Worm (Caenorhabditis elegans) whole organism, young adult: ENCODE results near the gene laat-1.

Experiments
- B0261.1 ChIP-seq: sonication (generic microtip); optimal IDR thresholded peaks from 2 replicates; lab custom pipeline; 2016; ENCODE audit warnings: mild to moderate bottlenecking, missing genetic modification characterization, moderate library complexity, missing compliant biosample characterization
- him-1 ChIP-seq: sonication (generic microtip); optimal IDR thresholded peaks from 2 replicates; lab custom pipeline; 2016; ENCODE audit warnings: missing genotype, missing genetic modification reagents, missing genetic modification characterization, missing compliant biosample characterization
- hmg-1.2 ChIP-seq: fragments of 200-800 bp; sonication (Bioruptor generic); IDR thresholded peaks from 2 replicates; pipeline ENCODE4 v1.3.6; 2022; ENCODE audit warnings: missing genetic modification reagents, missing genetic modification characterization, missing compliant biosample characterization
- lin-35 ChIP-seq, 3 experiments: fragments of 150-350 bp in 2 of 3; sonication (generic microtip) in 1 of 3; optimal IDR thresholded peaks; 2 replicates each; lab custom pipeline; 2014 to 2018; ENCODE audit warnings: missing biosample characterization in 3 of 3, missing genetic modification characterization in 3 of 3, missing genetic modification reagents in 3 of 3
- mel-28 ChIP-seq: sonication (generic microtip); optimal IDR thresholded peaks from 2 replicates; lab custom pipeline; 2016; ENCODE audit warnings: borderline replicate concordance, mild to moderate bottlenecking, missing genetic modification characterization, missing compliant biosample characterization
- ztf-6 ChIP-seq: fragments of 200-800 bp; sonication (Bioruptor generic); IDR thresholded peaks from 2 replicates; pipeline ENCODE4 v1.3.6; 2022; ENCODE audit warnings: missing genetic modification reagents, missing genetic modification characterization, missing compliant biosample characterization

- TF ChIP-seq lin-35 (GFP tag; optimal IDR thresholded peaks at IDR 0.05; lab: Kevin White, UChicago) (no peak), him-1 (tag; lab: Kevin White, UChicago) (no peak), mel-28 (tag; lab: Kevin White, UChicago) (no peak), B0261.1 (tag; lab: Kevin White, UChicago) (no peak), ztf-6 (GFP tag; lab: Robert Waterston, UW) (no peak), hmg-1.2 (GFP tag; lab: Robert Waterston, UW) (no peak)
Observed at ce11 chrII:247736-248135, 10.1 kb upstream of the laat-1 start.
